Fruit fly (Drosophila melanogaster) whole organism: ENCODE data around the gene CG10089.
A peak's percentile ranks its signal among the peaks of the same experiment; 100 is the strongest.

Source experiments
- CG8478 ChIP-seq: fragments of >200 bp; optimal IDR thresholded peaks from 2 replicates; lab custom pipeline; 2018; ENCODE audit warnings: inconsistent platforms
- Dll ChIP-seq: fragments of >200 bp; optimal IDR thresholded peaks from 2 replicates; lab custom pipeline; 2017
- EcR ChIP-seq, 2 experiments: fragments of >200 bp; optimal IDR thresholded peaks; 2 replicates each; lab custom pipeline; 2017; ENCODE audit warnings: missing biosample characterization in 2 of 2, missing genetic modification characterization in 2 of 2, missing genetic modification reagents in 2 of 2
- pan ChIP-seq: fragments of >200 bp; optimal IDR thresholded peaks from 2 replicates; lab custom pipeline; 2017
- psq ChIP-seq: fragments of >200 bp; optimal IDR thresholded peaks from 2 replicates; lab custom pipeline; 2017
- usp ChIP-seq: fragments of >200 bp; optimal IDR thresholded peaks from 2 replicates; lab custom pipeline; 2017; ENCODE audit warnings: missing biosample characterization, missing genetic modification characterization, mixed read lengths

Gene CG10089

DNA sequence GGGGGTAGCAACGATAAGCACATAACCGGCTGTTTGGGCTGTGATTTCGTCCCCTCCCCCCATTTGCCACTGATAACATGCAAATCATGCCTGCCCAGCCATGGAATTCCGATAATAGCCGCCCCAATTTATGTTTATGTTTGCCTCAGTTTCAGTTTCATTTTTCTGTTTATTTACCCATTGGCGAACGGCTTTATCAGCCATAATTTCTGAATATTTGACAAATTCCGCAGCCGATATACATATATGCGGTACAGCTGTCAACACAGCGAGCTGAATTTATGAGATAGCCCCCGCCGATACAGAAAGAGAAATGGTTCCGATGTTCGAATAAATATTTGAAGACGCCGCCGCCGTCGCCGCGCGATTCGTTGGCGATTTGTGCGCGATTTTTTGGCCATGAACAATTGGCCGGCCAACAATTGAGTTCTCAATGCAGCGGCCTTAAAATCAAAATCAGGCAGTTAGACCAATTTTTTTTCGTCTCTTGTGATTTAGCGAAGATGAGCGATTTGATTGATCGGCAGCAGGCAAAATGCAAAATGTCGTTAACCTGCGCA, 14.7 kb upstream of the CG10089 start:
- TF ChIP-seq CG8478 (lab: Kevin White, UChicago) = no peak
- no peak for TF ChIP-seq usp (GFP tag; lab: Kevin White, UChicago)
- no peak for TF ChIP-seq pan (lab: Kevin White, UChicago)
- TF ChIP-seq EcR (GFP tag; optimal IDR thresholded peaks at IDR 0.05; lab: Kevin White, UChicago) = no peak
- no peak for TF ChIP-seq psq (lab: Kevin White, UChicago)
- TF ChIP-seq Dll (lab: Kevin White, UChicago) = no peak

DNA sequence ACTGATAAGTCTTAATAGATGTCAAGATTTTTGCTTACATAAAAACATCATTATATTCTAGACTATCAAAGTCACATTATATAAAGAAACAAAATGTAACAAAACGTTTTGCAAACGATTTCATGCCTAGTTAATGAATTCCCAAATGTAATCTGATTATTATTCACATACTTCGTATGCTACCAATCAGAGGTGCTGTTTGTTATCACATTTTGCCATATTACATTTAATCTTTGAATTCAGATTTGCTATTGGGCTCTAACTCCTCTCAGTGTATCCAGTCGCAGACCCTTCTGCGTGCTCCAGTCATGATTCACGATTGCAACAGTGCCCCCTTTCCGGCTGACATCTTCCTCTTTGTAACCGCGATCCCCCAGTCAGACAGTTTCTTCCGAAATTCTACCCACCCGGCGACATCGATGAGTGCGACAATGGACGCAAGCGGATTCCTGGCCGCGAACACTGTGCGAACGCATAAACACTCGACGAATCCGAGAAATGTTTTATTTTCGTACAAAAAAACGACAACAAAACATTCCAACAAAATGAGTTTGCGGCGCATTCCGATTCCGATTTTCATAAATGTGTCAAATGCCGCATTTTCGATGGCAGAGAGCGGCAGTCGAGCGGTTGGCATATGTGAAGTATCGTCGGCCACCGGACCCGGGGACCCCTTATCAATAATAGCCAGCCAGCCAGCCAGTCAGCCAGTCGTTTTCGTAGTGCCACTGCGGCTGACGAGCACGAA, 13.7 kb upstream of the CG10089 start:
- TF ChIP-seq usp (GFP tag; lab: Kevin White, UChicago) (no peak), psq (lab: Kevin White, UChicago) (no peak), EcR (GFP tag; optimal IDR thresholded peaks at IDR 0.05; lab: Kevin White, UChicago) (no peak), Dll (lab: Kevin White, UChicago) (no peak), pan (lab: Kevin White, UChicago) (no peak), CG8478 (lab: Kevin White, UChicago) (no peak)

DNA sequence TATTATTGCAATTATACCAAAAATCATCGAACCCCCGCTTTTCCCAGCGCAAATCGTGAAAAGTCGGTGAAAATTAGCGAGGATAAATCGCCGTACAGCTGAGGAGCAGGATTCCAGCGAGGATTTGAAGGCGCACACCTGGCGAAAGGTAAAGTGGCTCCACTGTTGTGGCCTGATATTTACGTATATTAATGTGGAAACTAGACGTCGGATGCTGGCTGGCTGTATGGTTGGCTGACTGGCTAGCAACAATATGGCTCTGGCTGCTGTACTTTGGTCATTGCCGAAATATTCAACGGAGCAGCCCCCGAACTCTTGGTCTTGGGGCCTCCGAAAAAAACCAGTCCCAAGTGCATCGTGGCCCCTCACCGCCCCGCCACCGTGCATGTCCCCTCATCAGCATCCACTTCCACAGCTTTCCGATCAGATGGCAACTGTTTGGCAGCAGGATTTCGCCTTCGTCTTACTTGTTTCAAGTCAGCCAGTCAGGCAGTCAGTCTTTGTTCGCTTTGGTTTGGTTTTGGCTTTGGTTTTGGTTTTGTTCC, 12.3 kb upstream of the CG10089 start:
- peak; percentile 15 for TF ChIP-seq Dll (lab: Kevin White, UChicago)
- no peak for TF ChIP-seq usp (GFP tag; lab: Kevin White, UChicago)

DNA sequence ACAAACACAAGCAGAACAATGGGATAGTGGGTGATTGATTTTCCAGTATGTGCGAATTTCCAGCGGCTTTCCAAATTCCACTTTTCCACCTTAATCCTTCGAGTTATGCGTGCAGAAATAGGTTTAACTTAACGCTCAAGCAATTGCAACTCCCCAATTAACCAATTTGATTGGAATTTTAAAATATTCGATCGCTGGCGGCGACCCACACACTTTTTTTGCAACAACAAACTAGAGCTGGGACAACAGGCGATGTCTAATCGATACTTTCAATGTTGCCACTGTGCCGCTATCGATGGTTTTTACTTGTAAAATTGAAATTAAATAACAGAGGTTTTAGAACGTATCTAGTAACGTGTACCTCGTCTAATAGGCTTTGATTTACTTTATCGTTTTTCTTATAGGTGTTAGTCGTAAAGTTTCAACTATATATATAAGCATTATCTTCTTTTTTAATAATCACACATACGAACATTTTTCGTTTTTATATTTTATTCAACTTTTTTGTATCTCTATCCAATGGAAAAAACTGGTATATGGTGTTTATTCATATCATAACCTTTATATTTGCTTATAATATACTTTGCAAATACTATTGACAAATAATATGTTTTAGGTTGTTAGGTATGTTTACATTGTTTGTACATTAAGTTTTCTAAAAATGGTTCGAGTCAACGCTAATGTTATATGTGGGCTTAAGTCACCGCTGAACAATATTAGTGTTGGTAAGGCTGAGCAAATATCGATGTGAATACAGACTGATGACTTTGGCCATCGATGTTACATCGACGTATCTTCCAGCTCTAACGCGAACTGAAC, 11.7 kb upstream of the CG10089 start, which contains the start of the genes Abp1 and Tgi:
Abp1 (minus strand) TSS at position 240 of the 819 bp plus-strand sequence.
Tgi (plus strand) TSS at position 757 of the 819 bp plus-strand sequence.
- no peak for TF ChIP-seq pan (lab: Kevin White, UChicago)
- TF ChIP-seq EcR (GFP tag; optimal IDR thresholded peaks at IDR 0.05; lab: Kevin White, UChicago) = no peak
- no peak for TF ChIP-seq psq (lab: Kevin White, UChicago)
- TF ChIP-seq Dll (lab: Kevin White, UChicago) = no peak
- TF ChIP-seq CG8478 (lab: Kevin White, UChicago) = no peak
- TF ChIP-seq usp (GFP tag; lab: Kevin White, UChicago) = no peak

DNA sequence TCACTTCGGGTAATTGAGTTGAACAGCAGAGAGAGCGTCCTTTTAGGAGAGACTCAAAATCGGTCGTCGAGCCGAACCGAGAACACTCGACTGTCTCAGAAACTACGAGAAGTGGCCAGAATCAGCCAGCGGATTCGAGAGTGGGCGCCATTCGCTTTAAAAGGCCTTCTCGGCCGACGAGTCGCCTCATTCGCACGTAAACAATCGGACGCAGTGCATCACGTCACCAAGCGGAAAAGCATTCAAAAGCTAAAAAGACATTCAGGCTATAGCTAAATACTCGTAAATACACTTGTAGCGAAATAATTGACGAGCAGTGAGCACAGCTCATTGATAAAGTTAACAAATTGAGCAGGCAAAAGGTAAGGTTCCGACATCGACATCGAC, 5.6 kb upstream of the CG10089 start:
- TF ChIP-seq Dll (lab: Kevin White, UChicago) (peak; percentile 25), pan (lab: Kevin White, UChicago) (no peak)

DNA sequence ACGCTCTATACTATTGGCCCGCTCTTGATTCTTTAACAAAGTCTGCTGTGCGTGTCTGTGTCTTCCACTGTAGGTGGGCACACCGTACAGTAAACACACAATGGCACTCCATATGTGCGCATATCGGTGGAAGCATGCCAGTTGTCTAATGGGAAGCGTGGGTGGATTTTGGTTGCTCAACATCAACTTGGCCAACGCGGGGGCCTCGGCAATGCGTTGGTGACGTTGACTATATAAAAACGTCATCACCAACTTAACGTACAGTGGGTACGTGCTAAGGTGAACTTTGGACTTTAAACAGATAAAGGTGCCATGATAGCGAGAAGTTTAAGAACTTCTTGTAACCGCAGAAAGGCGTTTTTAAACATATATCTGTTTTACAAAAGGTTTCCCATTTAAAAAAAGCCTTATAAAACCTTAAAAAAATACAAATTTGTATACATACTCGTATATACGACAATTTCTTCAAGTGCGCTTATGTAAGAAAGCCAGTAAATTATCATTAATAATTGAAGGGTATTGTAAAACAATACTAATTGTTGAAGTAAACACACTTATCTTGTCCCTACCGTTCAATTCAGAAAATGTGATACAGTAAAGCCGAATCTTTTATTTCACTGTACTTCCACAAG, 5.1 kb upstream of the CG10089 start:
- TF ChIP-seq pan (lab: Kevin White, UChicago) = no peak
- TF ChIP-seq usp (GFP tag; lab: Kevin White, UChicago) = no peak
- no peak for TF ChIP-seq EcR (GFP tag; optimal IDR thresholded peaks at IDR 0.05; lab: Kevin White, UChicago)
- no peak for TF ChIP-seq psq (lab: Kevin White, UChicago)
- no peak for TF ChIP-seq Dll (lab: Kevin White, UChicago)

DNA sequence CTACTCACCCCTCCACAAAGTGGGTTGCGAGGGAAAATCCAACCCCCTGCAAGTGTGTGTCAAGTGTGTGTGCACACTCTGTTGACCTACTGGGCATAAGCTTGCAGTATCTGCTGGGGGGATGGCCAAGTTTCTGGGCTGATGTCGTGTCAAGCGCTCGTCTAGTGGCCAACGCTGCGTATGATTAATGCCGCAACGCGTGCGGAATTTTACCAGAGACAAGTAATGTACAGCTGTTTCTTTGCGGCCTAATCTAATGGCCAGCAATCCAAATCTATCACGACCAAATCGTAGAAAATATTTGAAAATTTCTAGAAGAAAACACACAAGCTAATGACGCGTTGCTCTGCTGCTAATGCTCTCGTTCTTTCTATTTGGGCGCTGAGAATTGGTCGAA, 4.6 kb upstream of the CG10089 start:
- TF ChIP-seq pan (lab: Kevin White, UChicago) = no peak
- TF ChIP-seq CG8478 (lab: Kevin White, UChicago) = no peak
- no peak for TF ChIP-seq EcR (GFP tag; optimal IDR thresholded peaks at IDR 0.05; lab: Kevin White, UChicago)
- TF ChIP-seq Dll (lab: Kevin White, UChicago) = no peak
- TF ChIP-seq psq (lab: Kevin White, UChicago) = no peak
- TF ChIP-seq usp (GFP tag; lab: Kevin White, UChicago) = no peak

DNA sequence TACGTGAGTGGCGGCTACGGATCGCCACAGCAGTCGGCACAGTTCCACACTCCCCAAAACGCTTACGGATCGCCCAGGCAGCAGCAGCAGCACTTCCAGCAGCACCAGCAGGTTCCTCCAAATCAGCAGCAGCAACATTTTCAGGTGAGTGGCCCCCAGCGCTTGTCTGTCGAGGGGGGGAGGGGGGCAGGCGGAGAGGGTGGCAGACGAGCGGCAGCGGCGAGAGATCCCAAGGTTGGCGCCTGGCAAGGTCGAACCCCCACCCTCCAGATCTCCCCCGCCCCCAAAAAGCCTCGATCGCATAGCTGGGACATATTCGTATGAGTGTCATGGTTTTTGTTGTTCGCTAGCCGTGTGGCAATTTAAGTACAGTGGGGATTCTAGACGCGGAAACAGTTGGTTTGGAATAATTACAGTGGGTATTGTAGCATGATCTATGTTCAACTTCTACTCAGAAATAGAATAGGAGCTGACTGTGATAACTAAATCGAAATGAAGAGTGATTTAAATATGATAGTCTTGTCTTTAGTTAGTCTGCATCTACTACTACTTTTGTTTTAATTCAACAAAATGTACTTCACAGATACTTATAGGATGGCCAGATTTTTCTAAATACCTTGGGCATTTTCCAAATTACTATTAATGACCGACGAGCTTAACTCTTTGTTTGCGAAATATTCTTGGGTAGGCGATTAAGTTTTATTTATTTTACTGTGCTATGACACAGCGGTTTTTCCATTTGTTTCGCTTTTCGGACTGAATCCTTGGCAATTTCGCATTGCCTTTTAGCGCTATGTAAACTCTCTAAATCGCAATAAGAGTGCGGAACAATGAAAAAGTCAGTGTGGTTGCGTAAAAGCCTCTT, 4.0 kb upstream of the CG10089 start:
- TF ChIP-seq pan (lab: Kevin White, UChicago) = no peak
- TF ChIP-seq EcR (GFP tag; optimal IDR thresholded peaks at IDR 0.05; lab: Kevin White, UChicago) = no peak
- no peak for TF ChIP-seq CG8478 (lab: Kevin White, UChicago)
- no peak for TF ChIP-seq psq (lab: Kevin White, UChicago)

DNA sequence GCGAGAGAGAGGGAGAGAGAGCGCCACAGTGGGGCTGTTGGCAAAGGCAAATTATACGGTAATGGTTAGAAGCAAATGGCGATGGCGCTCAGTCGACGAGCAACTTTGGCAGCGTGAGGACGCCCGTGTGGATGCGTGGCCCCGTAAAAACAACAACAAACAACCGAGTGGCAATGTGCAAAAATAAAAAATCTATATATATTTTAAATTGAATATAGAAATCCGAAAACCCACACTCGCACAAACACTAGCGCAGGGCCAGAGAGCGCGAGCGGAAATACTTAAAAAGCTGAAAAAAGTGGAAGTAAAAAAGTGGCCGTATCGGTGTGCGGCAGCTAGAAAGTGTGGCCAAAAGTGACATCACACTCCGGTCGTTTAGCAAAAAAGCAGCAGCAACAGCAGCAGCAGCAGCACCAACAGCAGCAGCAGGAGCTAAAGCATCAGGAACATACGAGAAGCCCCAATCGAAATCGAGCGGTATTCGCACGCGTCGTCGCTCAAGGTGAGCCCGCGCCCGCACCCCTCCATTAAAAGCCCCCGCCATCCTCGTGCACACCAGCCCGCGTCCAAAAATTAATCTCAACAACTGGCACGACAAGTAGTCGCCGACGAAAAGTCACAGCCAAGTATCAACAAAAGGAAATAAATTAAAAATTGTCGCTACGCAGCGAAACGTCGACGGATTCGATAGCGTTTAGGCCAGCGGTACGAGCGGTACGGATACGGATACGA, 3.0 kb upstream of the CG10089 start, which contains the start of gene stv:
stv (plus strand) TSS at position 89 of the 732 bp plus-strand sequence.
- TF ChIP-seq psq (lab: Kevin White, UChicago) (no peak), usp (GFP tag; lab: Kevin White, UChicago) (no peak), CG8478 (lab: Kevin White, UChicago) (no peak), pan (lab: Kevin White, UChicago) (no peak), Dll (lab: Kevin White, UChicago) (no peak), EcR (GFP tag; optimal IDR thresholded peaks at IDR 0.05; lab: Kevin White, UChicago) (no peak)
